Worm (Caenorhabditis elegans) whole organism, young adult: ENCODE data around the gene try-3.

ENCODE experiments used
- B0261.1 ChIP-seq: sonication (generic microtip); optimal IDR thresholded peaks from 2 replicates; lab custom pipeline; 2016; ENCODE audit warnings: mild to moderate bottlenecking, missing genetic modification characterization, moderate library complexity, missing compliant biosample characterization
- F22D6.2 ChIP-seq: sonication (generic microtip); optimal IDR thresholded peaks from 2 replicates; lab custom pipeline; 2016; ENCODE audit warnings: mild to moderate bottlenecking, missing genetic modification characterization, missing compliant biosample characterization
- F57C9.4 ChIP-seq: sonication (generic microtip); optimal IDR thresholded peaks from 2 replicates; lab custom pipeline; 2017; ENCODE audit warnings: mild to moderate bottlenecking, missing genetic modification characterization, missing compliant biosample characterization
- Y95B8A.8 ChIP-seq: fragments of 200-800 bp; sonication (Bioruptor generic); IDR thresholded peaks from 2 replicates; pipeline ENCODE4 v1.3.6; 2022; ENCODE audit warnings: missing genetic modification reagents, missing genetic modification characterization, missing compliant biosample characterization
- ZK185.1 ChIP-seq: sonication (generic microtip); optimal IDR thresholded peaks from 2 replicates; lab custom pipeline; 2016; ENCODE audit warnings: mild to moderate bottlenecking, missing genetic modification characterization, missing compliant biosample characterization; ENCODE audit not compliant: poor library complexity, severe bottlenecking
- attf-5 ChIP-seq: fragments of 200-800 bp; sonication (Bioruptor generic); optimal IDR thresholded peaks from 2 replicates; lab custom pipeline; 2018; ENCODE audit warnings: mild to moderate bottlenecking, missing genetic modification characterization, missing compliant biosample characterization
- attf-6 ChIP-seq: fragments of 200-800 bp; sonication (Bioruptor generic); IDR thresholded peaks from 2 replicates; pipeline ENCODE4 v1.3.6; 2022; ENCODE audit warnings: missing genetic modification reagents, missing genetic modification characterization, missing compliant biosample characterization
- ccch-3 ChIP-seq: fragments of 200-800 bp; sonication (Bioruptor generic); optimal IDR thresholded peaks from 2 replicates; lab custom pipeline; 2018; ENCODE audit warnings: mild to moderate bottlenecking, missing genetic modification characterization, missing compliant biosample characterization
- cebp-1 ChIP-seq, 2 experiments: fragments of 200-800 bp in 1 of 2; sonication (Bioruptor generic) in 1 of 2; sonication (generic microtip) in 1 of 2; IDR thresholded peaks in 1 of 2; optimal IDR thresholded peaks in 1 of 2; 2 replicates each; pipeline versions ENCODE4 v1.3.6 to Lab custom; 2017 to 2022; ENCODE audit warnings: missing compliant biosample characterization in 2 of 2, missing genetic modification characterization in 2 of 2, mild to moderate bottlenecking in 1 of 2, missing genetic modification reagents in 1 of 2, moderate library complexity in 1 of 2
- ceh-27 ChIP-seq: fragments of 200-800 bp; sonication (Bioruptor generic); optimal IDR thresholded peaks from 2 replicates; lab custom pipeline; 2018; ENCODE audit warnings: mild to moderate bottlenecking, missing genetic modification characterization, moderate library complexity, missing compliant biosample characterization
- efl-1 ChIP-seq: fragments of 150-350 bp; optimal IDR thresholded peaks from 2 replicates; lab custom pipeline; 2014; ENCODE audit warnings: missing biosample characterization, missing genetic modification reagents, missing genetic modification characterization
- fkh-3 ChIP-seq: sonication (generic microtip); optimal IDR thresholded peaks from 2 replicates; lab custom pipeline; 2016; ENCODE audit warnings: mild to moderate bottlenecking, missing genetic modification characterization, missing compliant biosample characterization
- him-1 ChIP-seq: sonication (generic microtip); optimal IDR thresholded peaks from 2 replicates; lab custom pipeline; 2016; ENCODE audit warnings: missing genotype, missing genetic modification reagents, missing genetic modification characterization, missing compliant biosample characterization
- lin-35 ChIP-seq, 3 experiments: fragments of 150-350 bp in 2 of 3; sonication (generic microtip) in 1 of 3; optimal IDR thresholded peaks; 2 replicates each; lab custom pipeline; 2014 to 2018; ENCODE audit warnings: missing biosample characterization in 3 of 3, missing genetic modification characterization in 3 of 3, missing genetic modification reagents in 3 of 3
- lin-54 ChIP-seq: fragments of 200-800 bp; sonication (Bioruptor generic); optimal IDR thresholded peaks from 2 replicates; lab custom pipeline; 2018; ENCODE audit warnings: mild to moderate bottlenecking, missing genetic modification characterization, missing compliant biosample characterization
- madf-8 ChIP-seq: fragments of 200-800 bp; sonication (Bioruptor generic); conservative IDR thresholded peaks from 2 replicates; pipeline ENCODE4 v1.3.6; 2022; ENCODE audit warnings: missing genetic modification reagents, missing genetic modification characterization, missing compliant biosample characterization
- nhr-120 ChIP-seq: fragments of 200-800 bp; sonication (Bioruptor generic); IDR thresholded peaks from 2 replicates; pipeline ENCODE4 v1.3.6; 2022; ENCODE audit warnings: missing genetic modification characterization, missing compliant biosample characterization
- nhr-179 ChIP-seq: sonication (generic microtip); optimal IDR thresholded peaks from 2 replicates; lab custom pipeline; 2016; ENCODE audit warnings: mild to moderate bottlenecking, missing genetic modification characterization, missing compliant biosample characterization
- nhr-27 ChIP-seq: fragments of 200-800 bp; sonication (Bioruptor generic); optimal IDR thresholded peaks from 2 replicates; lab custom pipeline; 2018; ENCODE audit warnings: mild to moderate bottlenecking, missing genetic modification characterization, moderate library complexity, missing compliant biosample characterization
- pbrm-1 ChIP-seq: fragments of 200-800 bp; sonication (Bioruptor generic); IDR thresholded peaks from 2 replicates; pipeline ENCODE4 v1.3.6; 2022; ENCODE audit warnings: missing genetic modification reagents, missing genetic modification characterization, missing compliant biosample characterization
- repo-1 ChIP-seq: sonication (generic microtip); optimal IDR thresholded peaks from 2 replicates; lab custom pipeline; 2017; ENCODE audit warnings: mild to moderate bottlenecking, missing genetic modification characterization, missing compliant biosample characterization
- rpc-1 ChIP-seq, 2 experiments: fragments of 150-350 bp in 1 of 2; sonication (generic microtip) in 1 of 2; optimal IDR thresholded peaks; 2 replicates each; lab custom pipeline; 2014 to 2018; ENCODE audit warnings: missing biosample characterization in 1 of 2, missing genetic modification characterization in 1 of 2, missing genetic modification reagents in 1 of 2, missing genotype in 1 of 2
- snpc-1.1 ChIP-seq: sonication (generic microtip); optimal IDR thresholded peaks from 2 replicates; lab custom pipeline; 2017; ENCODE audit warnings: missing genetic modification characterization, mild to moderate bottlenecking, missing compliant biosample characterization, antibody characterized with exemption, moderate library complexity, missing genotype, missing genetic modification reagents; ENCODE audit not compliant: insufficient read depth
- snpc-1.3 ChIP-seq: sonication (generic microtip); optimal IDR thresholded peaks from 2 replicates; lab custom pipeline; 2017; ENCODE audit warnings: missing genetic modification characterization, mild to moderate bottlenecking, missing compliant biosample characterization, antibody characterized with exemption, moderate library complexity, missing genotype, missing genetic modification reagents; ENCODE audit not compliant: insufficient read depth
- snpc-4 ChIP-seq, 5 experiments: fragments of 150-350 bp in 1 of 5; sonication (generic microtip) in 4 of 5; optimal IDR thresholded peaks; 2 replicates each; lab custom pipeline; 2014 to 2018; ENCODE audit warnings: missing genetic modification characterization in 5 of 5, missing biosample characterization in 3 of 5, antibody characterized with exemption in 2 of 5, mild to moderate bottlenecking in 2 of 5, missing compliant biosample characterization in 2 of 5, missing genotype in 2 of 5, moderate library complexity in 2 of 5, missing genetic modification reagents in 1 of 5
- tbp1 ChIP-seq: fragments of 200-800 bp; sonication (Bioruptor generic); optimal IDR thresholded peaks from 2 replicates; lab custom pipeline; 2018; ENCODE audit warnings: mild to moderate bottlenecking, missing genetic modification characterization, missing compliant biosample characterization

The try-3 gene

DNA sequence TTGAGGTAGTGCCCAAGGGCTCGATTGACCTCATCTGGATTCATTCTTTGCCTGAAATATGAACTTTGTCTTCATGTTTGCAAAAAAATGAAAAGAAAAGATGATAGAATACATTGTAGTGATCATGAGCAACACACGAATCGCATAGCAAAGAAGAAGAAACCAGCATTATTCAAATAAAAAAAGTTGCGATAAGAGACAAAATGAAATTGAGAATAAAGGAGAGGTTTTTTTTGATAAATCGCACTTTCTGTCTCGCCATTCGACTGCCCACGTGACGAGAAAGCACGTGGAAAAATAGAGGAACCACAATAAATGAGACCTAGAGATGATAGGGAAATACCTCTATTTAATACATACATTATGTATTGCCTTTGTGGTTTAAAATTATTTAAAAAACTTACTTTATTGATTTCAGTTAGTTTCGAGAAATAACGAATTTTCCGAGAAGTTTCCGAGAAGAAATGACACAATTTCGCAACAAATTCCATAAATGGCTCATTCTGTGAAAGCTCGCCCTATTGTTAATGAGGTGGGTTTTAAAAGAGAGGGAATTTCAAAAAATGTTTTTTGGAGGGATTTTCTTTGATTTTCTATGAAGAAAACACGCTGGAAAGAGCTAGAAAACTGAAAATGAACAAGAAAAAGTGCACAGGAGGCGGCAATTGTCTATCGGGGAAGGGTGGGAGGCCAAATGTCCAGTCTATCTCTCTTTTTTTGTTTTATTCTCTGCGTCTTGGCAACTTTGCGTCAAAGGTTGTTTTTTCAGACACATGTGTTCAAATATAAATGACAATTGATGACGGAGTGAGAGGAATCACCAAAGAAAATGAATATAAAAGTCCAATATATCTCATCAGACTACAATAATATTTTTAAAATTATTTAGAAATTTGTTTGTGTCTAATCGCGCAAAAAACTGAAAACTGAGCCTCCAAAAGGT, 1.3 kb upstream of the try-3 start, which contains the start of gene paqr-1:
paqr-1 (minus strand) TSS at position 51 of the 943 bp plus-strand sequence.
- TF ChIP-seq tbp1 (GFP tag; lab: Kevin White, UChicago), result peak; percentile 1
- TF ChIP-seq ccch-3, result no peak
- TF ChIP-seq attf-5, result peak; percentile 7
- no peak for TF ChIP-seq B0261.1 (tag; lab: Kevin White, UChicago)
- TF ChIP-seq snpc-4 (GFP tag; optimal IDR thresholded peaks at IDR 0.05; lab: Kevin White, UChicago), result no peak
- peak in 1 of 4 experiments; percentile 21 for TF ChIP-seq snpc-4 (tag; optimal IDR thresholded peaks at IDR 0.05; lab: Kevin White, UChicago)
- TF ChIP-seq cebp-1 (GFP tag; IDR thresholded peaks at IDR 0.05; lab: Robert Waterston, UW), result peak; percentile 77
- peak; percentile 92 for TF ChIP-seq cebp-1 (tag; optimal IDR thresholded peaks at IDR 0.05; lab: Kevin White, UChicago)
- peak; percentile 31 for TF ChIP-seq lin-54
- TF ChIP-seq efl-1 (GFP tag; lab: Kevin White, UChicago), result peak; percentile 12
- TF ChIP-seq ceh-27 (GFP tag; lab: Kevin White, UChicago), result no peak
- TF ChIP-seq lin-35 (GFP tag; optimal IDR thresholded peaks at IDR 0.05; lab: Kevin White, UChicago), result peak in 1 of 3 experiments; percentile 67

DNA sequence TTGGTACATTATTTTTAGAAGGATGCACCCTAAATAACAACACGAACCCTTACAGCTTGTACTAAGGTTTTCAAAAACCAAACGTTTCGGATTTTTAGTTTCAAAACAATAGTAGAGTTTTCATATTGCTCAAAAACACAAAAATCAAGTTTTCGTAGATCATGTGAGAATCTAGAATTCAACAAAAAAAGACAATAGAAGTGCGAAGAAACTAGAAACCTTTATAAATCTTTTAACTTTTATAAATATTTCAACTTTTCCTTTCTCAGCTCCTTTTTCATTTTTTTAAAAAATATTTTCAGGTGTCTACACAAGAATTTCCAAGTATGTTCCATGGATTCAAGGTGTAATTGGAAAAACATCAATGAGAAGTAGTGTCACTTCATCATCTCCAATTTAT, 3.5 kb downstream of the try-3 start, which contains the start of gene best-9:
best-9 (plus strand) TSS at position 301 of the 400 bp plus-strand sequence.
- TF ChIP-seq madf-8 (GFP tag; lab: Robert Waterston, UW) (no peak), fkh-3 (tag; lab: Kevin White, UChicago) (no peak), attf-6 (GFP tag; lab: Robert Waterston, UW) (no peak), nhr-27 (tag; lab: Kevin White, UChicago) (no peak), nhr-179 (tag; lab: Kevin White, UChicago) (no peak), repo-1 (tag; lab: Kevin White, UChicago) (no peak), ZK185.1 (tag; lab: Kevin White, UChicago) (no peak), nhr-120 (GFP tag; lab: Robert Waterston, UW) (no peak), F57C9.4 (tag; lab: Kevin White, UChicago) (no peak)

DNA sequence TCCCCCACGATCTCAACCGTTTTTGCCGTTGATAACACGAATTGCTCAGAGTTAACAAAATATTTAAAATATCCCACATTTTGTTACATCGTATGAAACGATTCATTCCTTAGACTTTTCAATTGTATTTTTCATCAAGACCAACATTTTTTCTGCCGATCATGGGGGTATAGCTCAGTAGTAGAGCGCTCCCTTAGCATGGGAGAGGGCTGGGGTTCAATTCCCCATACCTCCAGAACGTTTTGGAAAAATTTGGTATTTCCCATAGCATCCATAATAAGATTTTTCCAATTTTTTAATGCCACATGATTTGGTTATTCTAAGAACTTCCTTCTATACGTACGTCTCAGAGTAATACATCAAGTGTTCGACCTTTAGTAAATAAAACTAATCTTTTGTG, 5.1 kb downstream of the try-3 start:
- TF ChIP-seq Y95B8A.8 (GFP tag; lab: Robert Waterston, UW) (no peak), snpc-1.3 (tag; lab: Kevin White, UChicago) (no peak), rpc-1 (optimal IDR thresholded peaks at IDR 0.05; lab: Kevin White, UChicago) (peak; percentile 33), rpc-1 (tag; optimal IDR thresholded peaks at IDR 0.05; lab: Kevin White, UChicago) (peak; percentile 76), B0261.1 (tag; lab: Kevin White, UChicago) (peak; percentile 39), pbrm-1 (no peak), him-1 (peak; percentile 32), tbp1 (GFP tag; lab: Kevin White, UChicago) (peak; percentile 73), ceh-27 (GFP tag; lab: Kevin White, UChicago) (no peak), snpc-4 (GFP tag; optimal IDR thresholded peaks at IDR 0.05; lab: Kevin White, UChicago) (no peak), snpc-4 (tag; optimal IDR thresholded peaks at IDR 0.05; lab: Kevin White, UChicago) (peak in 1 of 4 experiments; percentile 71)

DNA sequence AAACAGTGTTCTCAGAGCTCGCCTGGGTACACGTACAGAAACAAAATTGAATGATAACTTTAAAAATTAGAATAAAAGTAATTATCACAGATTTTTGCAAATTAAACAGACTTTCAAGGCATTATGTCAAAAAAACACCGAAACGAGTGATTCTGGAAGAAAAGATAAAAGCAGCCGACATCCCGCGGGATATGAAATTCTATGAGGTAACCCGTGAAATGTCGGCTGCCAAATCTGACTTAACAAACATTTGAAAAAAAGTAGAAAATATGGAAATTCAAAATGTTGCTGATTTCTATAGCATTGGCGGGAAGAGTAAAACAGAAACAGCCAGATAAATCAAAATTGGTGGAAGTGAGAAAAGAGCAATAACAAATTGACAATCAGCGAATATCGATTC, 8.7 kb downstream of the try-3 start:
- no peak for TF ChIP-seq F22D6.2 (tag; lab: Kevin White, UChicago)
- TF ChIP-seq snpc-1.1 (tag; lab: Kevin White, UChicago), result peak; percentile 82
- peak; percentile 47 for TF ChIP-seq snpc-4 (GFP tag; optimal IDR thresholded peaks at IDR 0.05; lab: Kevin White, UChicago)
- TF ChIP-seq snpc-4 (tag; optimal IDR thresholded peaks at IDR 0.05; lab: Kevin White, UChicago), result peak; percentile 3 to 76 (median 66)
